Worm (Caenorhabditis elegans) whole organism, L1 larva: ENCODE measurements around the gene M02F4.1.

Source experiments
- ets-5 ChIP-seq: fragments of 200-800 bp; sonication (Bioruptor generic); IDR thresholded peaks from 2 replicates; pipeline ENCODE4 v1.3.6; 2022; ENCODE audit warnings: missing genetic modification characterization, missing compliant biosample characterization
- mep-1 ChIP-seq: fragments of 150-350 bp; optimal IDR thresholded peaks from 2 replicates; lab custom pipeline; 2014; ENCODE audit warnings: missing biosample characterization, missing genetic modification characterization
- pax-3 ChIP-seq: fragments of 200-800 bp; sonication (Bioruptor generic); optimal IDR thresholded peaks from 2 replicates; lab custom pipeline; 2018; ENCODE audit warnings: mild to moderate bottlenecking, missing genetic modification characterization, moderate library complexity, missing compliant biosample characterization

DNA sequence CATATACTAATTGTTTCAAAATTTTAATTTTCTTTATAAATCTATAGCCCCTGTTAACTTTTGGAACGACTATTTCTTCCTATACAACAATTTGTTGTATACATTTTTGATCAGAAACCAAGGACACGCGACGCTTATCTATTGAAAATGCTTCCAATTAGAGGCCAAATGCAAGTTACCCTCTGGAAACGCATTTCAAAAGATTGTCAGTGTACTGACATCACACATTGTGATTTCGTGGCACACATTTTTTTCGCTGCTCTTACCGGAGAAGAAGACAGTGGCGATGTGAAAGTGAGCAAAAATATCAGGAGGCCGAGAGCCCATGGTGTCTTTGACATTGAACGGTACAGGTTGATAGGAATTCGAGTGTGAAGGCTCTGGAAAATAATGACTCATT, 16.5 kb upstream of the M02F4.1 start, which contains the start of gene cnnm-3:
- TF ChIP-seq ets-5 (GFP tag; lab: Robert Waterston, UW) (no peak), mep-1 (tag; lab: Kevin White, UChicago) (no peak), pax-3 (tag; lab: Kevin White, UChicago) (no peak)
